Worm (Caenorhabditis elegans): ENCODE measurements around the gene T19H12.3.

DNA sequence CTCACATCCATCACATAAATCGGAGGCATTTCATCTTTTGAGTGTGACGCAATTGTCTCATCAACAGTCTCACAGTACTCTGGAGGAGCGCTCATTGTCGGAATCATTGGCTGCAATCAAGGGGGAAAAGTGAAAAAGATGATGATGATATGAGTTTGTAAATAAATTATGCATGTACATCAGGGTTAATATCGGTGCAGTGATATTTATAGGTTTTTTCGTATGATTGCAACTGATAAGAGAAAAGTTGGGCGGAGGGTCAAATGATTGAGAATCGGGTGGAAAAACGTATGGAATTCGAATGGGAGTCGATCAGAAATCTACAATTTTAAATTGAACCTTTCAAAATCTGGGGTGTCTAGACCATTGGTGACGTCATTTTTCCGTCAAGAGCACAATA, 29.4 kb downstream of the T19H12.3 start, which contains the start of gene H23N18.6:
- TF ChIP-seq nhr-6 (tag; optimal IDR thresholded peaks at IDR 0.05), result no peak
- no peak for TF ChIP-seq ztf-11 (tag; optimal IDR thresholded peaks at IDR 0.05)
- TF ChIP-seq F13H6.1 (tag; optimal IDR thresholded peaks at IDR 0.05), result no peak
- no peak for TF ChIP-seq unc-62 (GFP tag; optimal IDR thresholded peaks at IDR 0.05)

Data from whole organism, L2 larva.